Fruit fly (Drosophila melanogaster): ENCODE measurements around the gene CG5292.

Gene CG5292

DNA sequence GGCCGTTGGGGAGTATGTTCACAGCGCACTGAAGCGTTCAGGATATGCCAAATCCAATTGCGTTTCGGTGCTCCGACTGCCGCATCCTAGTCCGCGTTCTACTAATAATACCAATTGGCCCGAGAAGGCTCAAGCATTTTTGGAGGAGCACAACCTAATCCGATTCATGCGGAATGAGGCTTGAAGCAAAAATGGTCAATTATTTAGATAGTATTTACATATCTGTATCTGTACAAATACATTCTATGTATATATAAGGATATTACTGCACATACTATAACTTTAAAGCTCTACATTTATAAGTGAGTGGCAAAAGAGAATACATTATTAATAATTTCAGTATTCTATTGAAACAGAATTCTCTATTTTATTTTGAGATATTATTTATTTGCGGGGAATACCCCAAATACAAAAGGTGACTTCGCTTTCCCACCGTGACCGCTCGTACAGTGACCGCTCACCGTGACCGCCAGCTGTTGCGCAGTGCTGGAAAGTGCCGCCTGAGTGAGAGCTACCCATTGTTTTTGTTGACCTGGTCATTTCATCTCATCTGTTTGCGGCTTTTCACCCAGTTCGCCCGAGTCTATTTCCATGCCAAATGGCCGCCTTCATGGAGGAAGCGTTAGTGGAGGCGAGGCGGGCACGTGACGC lies at the start of gene CG5292:
Gene CG5292 (plus strand): TSS at position 486 of the 651 bp plus-strand sequence.
- TF ChIP-seq CG32006 (GFP tag; optimal IDR thresholded peaks at IDR 0.05) (no peak), eg (GFP tag; IDR thresholded peaks at IDR 0.05) (peak; percentile 74), cyc (GFP tag; optimal IDR thresholded peaks at IDR 0.05) (peak; percentile 22), Hr39 (GFP tag; optimal IDR thresholded peaks at IDR 0.05) (peak; percentile 37), salr (GFP tag; optimal IDR thresholded peaks at IDR 0.05) (no peak), svp (GFP tag) (peak; percentile 84), Sox14 (GFP tag; optimal IDR thresholded peaks at IDR 0.05) (no peak), fd85E (GFP tag; optimal IDR thresholded peaks at IDR 0.05) (no peak), Eip93F (GFP tag; optimal IDR thresholded peaks at IDR 0.05) (no peak), dsx (GFP tag; optimal IDR thresholded peaks at IDR 0.05; ENCODE audit: poor library complexity, severe bottlenecking) (no peak), Smox (GFP tag; optimal IDR thresholded peaks at IDR 0.05) (peak; percentile 54), CG8632 (GFP tag; optimal IDR thresholded peaks at IDR 0.05) (peak; percentile 1), CG6163 (GFP tag; IDR thresholded peaks at IDR 0.05) (peak; percentile 69; the same call in 2 of the 3 replicates), dac (GFP tag; optimal IDR thresholded peaks at IDR 0.05) (no peak), ss (GFP tag; optimal IDR thresholded peaks at IDR 0.05) (no peak), CG6808 (GFP tag; optimal IDR thresholded peaks at IDR 0.05) (peak; percentile 54), CG6792 (GFP tag; optimal IDR thresholded peaks at IDR 0.05) (peak; percentile 52), CG6276 (GFP tag; optimal IDR thresholded peaks at IDR 0.05) (no peak), CG3032 (tag; optimal IDR thresholded peaks at IDR 0.05) (peak; percentile 53), net (GFP tag; optimal IDR thresholded peaks at IDR 0.05) (peak; percentile 51), Met (GFP tag; optimal IDR thresholded peaks at IDR 0.05) (no peak), Hr4 (GFP tag; optimal IDR thresholded peaks at IDR 0.05) (peak; percentile 49), achi (GFP tag; optimal IDR thresholded peaks at IDR 0.05) (peak; percentile 45), CG8319 (GFP tag; optimal IDR thresholded peaks at IDR 0.05) (peak; percentile 45), CG31627 (GFP tag; optimal IDR thresholded peaks at IDR 0.05) (peak; percentile 27), CG15336 (GFP tag; IDR thresholded peaks at IDR 0.05) (peak; percentile 49; the same call in 1 of the 2 replicates), esn (GFP tag; optimal IDR thresholded peaks at IDR 0.05) (no peak), lz (GFP tag; optimal IDR thresholded peaks at IDR 0.05) (peak; percentile 55), fkh (GFP tag; optimal IDR thresholded peaks at IDR 0.05) (no peak), CG6854 (GFP tag; optimal IDR thresholded peaks at IDR 0.05) (no peak), CG10669 (GFP tag; optimal IDR thresholded peaks at IDR 0.05) (no peak), spab (GFP tag; optimal IDR thresholded peaks at IDR 0.05) (no peak), CG1621 (tag; optimal IDR thresholded peaks at IDR 0.05) (peak; percentile 28), pdm3 (GFP tag; optimal IDR thresholded peaks at IDR 0.05) (no peak), Ets96B (tag; optimal IDR thresholded peaks at IDR 0.05) (no peak), Gug (GFP tag; IDR thresholded peaks at IDR 0.05) (no peak), topi (GFP tag; optimal IDR thresholded peaks at IDR 0.05) (no peak), Sox102F (GFP tag; optimal IDR thresholded peaks at IDR 0.05) (peak; percentile 31), fd59A (GFP tag; optimal IDR thresholded peaks at IDR 0.05) (no peak), Ets21C (GFP tag; optimal IDR thresholded peaks at IDR 0.05) (no peak), CG11902 (GFP tag; optimal IDR thresholded peaks at IDR 0.05) (no peak), vri (GFP tag; optimal IDR thresholded peaks at IDR 0.05) (no peak), Blimp-1 (GFP tag; optimal IDR thresholded peaks at IDR 0.05) (no peak), Hr38 (GFP tag; optimal IDR thresholded peaks at IDR 0.05) (no peak), CG11294 (GFP tag; IDR thresholded peaks at IDR 0.05) (no peak), acj6 (GFP tag; optimal IDR thresholded peaks at IDR 0.05) (no peak), Sox15 (GFP tag; optimal IDR thresholded peaks at IDR 0.05) (no peak), CG4318 (GFP tag; optimal IDR thresholded peaks at IDR 0.05) (no peak), CG10631 (GFP tag; optimal IDR thresholded peaks at IDR 0.05) (peak; percentile 34), CG8119 (GFP tag; IDR thresholded peaks at IDR 0.05) (peak; percentile 56; the same call in 2 of the 3 replicates), CG7368 (GFP tag; optimal IDR thresholded peaks at IDR 0.05) (no peak)

Data from whole organism, prepupa.